Fruit fly (Drosophila melanogaster): ENCODE measurements around the gene FucT6.

The FucT6 gene

dm6 chrX:11716731-11717326 lies 7.1 kb upstream of the FucT6 start, which contains the start of gene prtp (continued):
- no peak for TF ChIP-seq CG4404 (GFP tag; IDR thresholded peaks at IDR 0.05)
- TF ChIP-seq Nf-YC (tag; optimal IDR thresholded peaks at IDR 0.05): no peak
- no peak for TF ChIP-seq Optix (GFP tag; IDR thresholded peaks at IDR 0.05)
- TF ChIP-seq prd (optimal IDR thresholded peaks at IDR 0.05): no peak
- no peak for TF ChIP-seq prd (GFP tag; IDR thresholded peaks at IDR 0.05)
- peak; percentile 54; the same call in 2 of the 3 replicates for TF ChIP-seq row (GFP tag; IDR thresholded peaks at IDR 0.05)
- no peak for TF ChIP-seq Hand (GFP tag; optimal IDR thresholded peaks at IDR 0.05)
- TF ChIP-seq caup (GFP tag; optimal IDR thresholded peaks at IDR 0.05; ENCODE audit: severe bottlenecking): no peak
- no peak for TF ChIP-seq CG13775 (GFP tag; optimal IDR thresholded peaks at IDR 0.05)
- TF ChIP-seq CG7271 (tag; optimal IDR thresholded peaks at IDR 0.05): peak; percentile 33
- TF ChIP-seq psq (GFP tag; optimal IDR thresholded peaks at IDR 0.05): no peak
- no peak for TF ChIP-seq CG18011 (GFP tag; optimal IDR thresholded peaks at IDR 0.05)
- no peak for TF ChIP-seq Hr3 (GFP tag; optimal IDR thresholded peaks at IDR 0.05)
- no peak for TF ChIP-seq jumu (GFP tag; optimal IDR thresholded peaks at IDR 0.05)
- no peak for TF ChIP-seq Bdp1 (GFP tag; optimal IDR thresholded peaks at IDR 0.05)
- TF ChIP-seq Abd-B (GFP tag; optimal IDR thresholded peaks at IDR 0.05): no peak
- no peak for TF ChIP-seq lab (GFP tag; optimal IDR thresholded peaks at IDR 0.05)
- TF ChIP-seq CG8765 (GFP tag; IDR thresholded peaks at IDR 0.05): no peak
- TF ChIP-seq CG32532 (GFP tag; IDR thresholded peaks at IDR 0.05): no peak; the same call in none of the 2 replicates
- TF ChIP-seq HmgZ (tag; optimal IDR thresholded peaks at IDR 0.05): no peak
- no peak for TF ChIP-seq CG6654 (GFP tag; optimal IDR thresholded peaks at IDR 0.05)
- TF ChIP-seq NFAT (GFP tag; IDR thresholded peaks at IDR 0.05): no peak
- TF ChIP-seq CG15011 (GFP tag; optimal IDR thresholded peaks at IDR 0.05): no peak
- no peak for TF ChIP-seq p53 (GFP tag; optimal IDR thresholded peaks at IDR 0.05)
- no peak for TF ChIP-seq vvl (GFP tag; IDR thresholded peaks at IDR 0.05)
- no peak for TF ChIP-seq CG8924 (tag; optimal IDR thresholded peaks at IDR 0.05)
- no peak; the same call in 1 of the 2 replicates for TF ChIP-seq E2f1 (GFP tag; IDR thresholded peaks at IDR 0.05)
- TF ChIP-seq tup (GFP tag; optimal IDR thresholded peaks at IDR 0.05): no peak
- TF ChIP-seq B-H1 (GFP tag; IDR thresholded peaks at IDR 0.05): no peak
- TF ChIP-seq CG2875 (GFP tag; optimal IDR thresholded peaks at IDR 0.05): no peak
- TF ChIP-seq Blimp-1 (GFP tag; optimal IDR thresholded peaks at IDR 0.05): peak; percentile 7
- TF ChIP-seq CG17385 (GFP tag; optimal IDR thresholded peaks at IDR 0.05): no peak
- no peak for TF ChIP-seq CG14441 (GFP tag; IDR thresholded peaks at IDR 0.05)
- no peak for TF ChIP-seq ham (GFP tag; IDR thresholded peaks at IDR 0.05)
- TF ChIP-seq pnt (GFP tag; optimal IDR thresholded peaks at IDR 0.05): no peak
- TF ChIP-seq slbo (GFP tag; IDR thresholded peaks at IDR 0.05): 0 out of 2 replicates have a peak, but pooled peaks have one; percentile 3
- no peak for TF ChIP-seq nau (GFP tag; optimal IDR thresholded peaks at IDR 0.05)
- no peak for TF ChIP-seq otp (GFP tag; IDR thresholded peaks at IDR 0.05)
- TF ChIP-seq Fer2 (tag; optimal IDR thresholded peaks at IDR 0.05): no peak
- no peak for TF ChIP-seq CG4282 (GFP tag; optimal IDR thresholded peaks at IDR 0.05)
- TF ChIP-seq hbn (GFP tag; IDR thresholded peaks at IDR 0.05; ENCODE audit: partially characterized antibody): no peak
- no peak for TF ChIP-seq CG9932 (GFP tag; IDR thresholded peaks at IDR 0.05)
- no peak for TF ChIP-seq CG10565 (GFP tag; optimal IDR thresholded peaks at IDR 0.05)
- no peak for TF ChIP-seq org-1 (GFP tag; optimal IDR thresholded peaks at IDR 0.05)
- TF ChIP-seq sug (tag; optimal IDR thresholded peaks at IDR 0.05): no peak
- no peak for TF ChIP-seq CG7556 (GFP tag; optimal IDR thresholded peaks at IDR 0.05)
- no peak for TF ChIP-seq CG16815 (GFP tag; optimal IDR thresholded peaks at IDR 0.05)
- no peak for TF ChIP-seq CG1024 (GFP tag; IDR thresholded peaks at IDR 0.05)
- TF ChIP-seq CG2116 (GFP tag; optimal IDR thresholded peaks at IDR 0.05): peak; percentile 92
- no peak for TF ChIP-seq CG4730 (GFP tag; IDR thresholded peaks at IDR 0.05)
- TF ChIP-seq Adf1 (GFP tag; IDR thresholded peaks at IDR 0.05): no peak

Measured in whole organism, embryonic.